Worm (Caenorhabditis elegans) whole organism, L3 larva: Measurements from ENCODE around the gene str-124.

Experiments used
- ama-1 ChIP-seq: fragments of 150-350 bp; optimal IDR thresholded peaks from 2 replicates; lab custom pipeline; 2018
- elt-1 ChIP-seq: fragments of 150-350 bp; optimal IDR thresholded peaks from 2 replicates; lab custom pipeline; 2014; ENCODE audit warnings: missing biosample characterization, missing genetic modification characterization
- elt-2 ChIP-seq: sonication (generic microtip); optimal IDR thresholded peaks from 2 replicates; lab custom pipeline; 2016; ENCODE audit warnings: missing genetic modification reagents, mild to moderate bottlenecking, missing genetic modification characterization, missing compliant biosample characterization
- fkh-10 ChIP-seq: sonication (generic microtip); optimal IDR thresholded peaks from 2 replicates; lab custom pipeline; 2017; ENCODE audit warnings: missing biosample characterization, missing genetic modification reagents, missing genetic modification characterization
- lin-39 ChIP-seq: fragments of 150-350 bp; optimal IDR thresholded peaks from 2 replicates; lab custom pipeline; 2018; ENCODE audit warnings: missing biosample characterization, missing genetic modification reagents, missing genetic modification characterization
- nfya-1 ChIP-seq: sonication (generic microtip); optimal IDR thresholded peaks from 2 replicates; lab custom pipeline; 2017; ENCODE audit warnings: missing genetic modification characterization, mild to moderate bottlenecking, missing compliant biosample characterization, antibody characterized with exemption, moderate library complexity; ENCODE audit not compliant: insufficient read depth
- nhr-237 ChIP-seq: fragments of 150-350 bp; optimal IDR thresholded peaks from 2 replicates; lab custom pipeline; 2014; ENCODE audit warnings: missing biosample characterization, missing genetic modification characterization
- nhr-77 ChIP-seq: fragments of 150-350 bp; optimal IDR thresholded peaks from 2 replicates; lab custom pipeline; 2014; ENCODE audit warnings: missing biosample characterization, missing genetic modification characterization
- pqm-1 ChIP-seq: fragments of 150-350 bp; optimal IDR thresholded peaks from 2 replicates; lab custom pipeline; 2017; ENCODE audit warnings: missing biosample characterization, missing genetic modification characterization, inconsistent platforms
- unc-39 ChIP-seq: sonication (generic microtip); optimal IDR thresholded peaks from 4 replicates; lab custom pipeline; 2017; ENCODE audit warnings: missing biosample characterization, missing genetic modification characterization
- zag-1 ChIP-seq: fragments of 150-350 bp; optimal IDR thresholded peaks from 2 replicates; lab custom pipeline; 2014; ENCODE audit warnings: missing biosample characterization, missing genetic modification characterization
- ztf-11 ChIP-seq: fragments of 150-350 bp; optimal IDR thresholded peaks from 2 replicates; lab custom pipeline; 2014; ENCODE audit warnings: missing biosample characterization, missing genetic modification characterization

- TF ChIP-seq ztf-11 (tag; lab: Kevin White, UChicago) = no peak
- TF ChIP-seq elt-1 = no peak
- no peak for TF ChIP-seq fkh-10
- TF ChIP-seq zag-1 (tag; lab: Kevin White, UChicago) = no peak
- no peak for TF ChIP-seq nfya-1
- TF ChIP-seq nhr-77 (tag; lab: Kevin White, UChicago) = no peak
- no peak for TF ChIP-seq ama-1 (lab: Kevin White, UChicago)
- no peak for TF ChIP-seq nhr-237 (tag; lab: Kevin White, UChicago)
- peak; percentile 52 for TF ChIP-seq elt-2
- peak; percentile 43 for TF ChIP-seq pqm-1
- TF ChIP-seq lin-39 (tag; lab: Kevin White, UChicago) = no peak
- TF ChIP-seq unc-39 = no peak
Measured at ce11 chrX:12759010-12759409, 28.7 kb upstream of the str-124 start.
